Fruit fly (Drosophila melanogaster) whole organism, prepupa: Measurements from ENCODE around the gene CG4101.

Experiments
- CG10631 ChIP-seq: fragments of 200-800 bp; sonication (Bioruptor generic); optimal IDR thresholded peaks from 2 replicates; lab custom pipeline; 2016; ENCODE audit warnings: missing biosample characterization, missing genetic modification characterization
- CG10669 ChIP-seq: fragments of 200-800 bp; sonication (Bioruptor generic); optimal IDR thresholded peaks from 3 replicates; lab custom pipeline; 2018; ENCODE audit warnings: missing biosample characterization, mild to moderate bottlenecking, missing genetic modification characterization, moderate library complexity
- CG11294 ChIP-seq: fragments of 200-800 bp; sonication (Bioruptor generic); IDR thresholded peaks from 2 replicates; pipeline ENCODE4 v1.3.6; 2022; ENCODE audit warnings: missing biosample characterization, missing genetic modification characterization
- CG11762 ChIP-seq: fragments of 200-800 bp; sonication (Bioruptor generic); optimal IDR thresholded peaks from 3 replicates; lab custom pipeline; 2016; ENCODE audit warnings: missing biosample characterization, missing genetic modification characterization; ENCODE audit not compliant: insufficient read depth
- CG32006 ChIP-seq: fragments of 200-800 bp; sonication (Bioruptor generic); optimal IDR thresholded peaks from 3 replicates; lab custom pipeline; 2017; ENCODE audit warnings: missing biosample characterization, mild to moderate bottlenecking, missing genetic modification characterization
- CG3919 ChIP-seq: fragments of 200-800 bp; sonication (Bioruptor generic); optimal IDR thresholded peaks from 3 replicates; lab custom pipeline; 2016; ENCODE audit warnings: missing biosample characterization, missing genetic modification characterization
- CG4318 ChIP-seq: fragments of 200-800 bp; sonication (Bioruptor generic); optimal IDR thresholded peaks from 3 replicates; lab custom pipeline; 2017; ENCODE audit warnings: missing biosample characterization, mild to moderate bottlenecking, missing genetic modification characterization
- CG6163 ChIP-seq: fragments of 200-800 bp; sonication (Bioruptor generic); IDR thresholded peaks from 3 replicates; pipeline ENCODE4 v1.3.6; 2022; ENCODE audit warnings: missing biosample characterization, missing genetic modification characterization
- CG6792 ChIP-seq: fragments of 200-800 bp; sonication (Bioruptor generic); optimal IDR thresholded peaks from 3 replicates; lab custom pipeline; 2016; ENCODE audit warnings: missing biosample characterization, missing genetic modification characterization
- CG7368 ChIP-seq: fragments of 200-800 bp; sonication (Bioruptor generic); optimal IDR thresholded peaks from 3 replicates; lab custom pipeline; 2016; ENCODE audit warnings: missing biosample characterization, missing genetic modification characterization
- CG8119 ChIP-seq: fragments of 200-800 bp; sonication (Bioruptor generic); IDR thresholded peaks from 3 replicates; pipeline ENCODE4 v1.3.6; 2022; ENCODE audit warnings: missing biosample characterization, missing genetic modification characterization
- CG8319 ChIP-seq: fragments of 200-800 bp; sonication (Bioruptor generic); optimal IDR thresholded peaks from 3 replicates; lab custom pipeline; 2016; ENCODE audit warnings: missing biosample characterization, missing genetic modification characterization
- CG9139 ChIP-seq: fragments of 200-800 bp; sonication (Bioruptor generic); optimal IDR thresholded peaks from 3 replicates; lab custom pipeline; 2017; ENCODE audit warnings: missing biosample characterization, mild to moderate bottlenecking, missing genetic modification characterization
- Eip75B ChIP-seq: fragments of 200-800 bp; sonication (Bioruptor generic); optimal IDR thresholded peaks from 3 replicates; lab custom pipeline; 2016; ENCODE audit warnings: missing biosample characterization, missing genetic modification characterization
- Eip78C ChIP-seq: fragments of 200-800 bp; sonication (Bioruptor generic); peaks from one replicate; lab custom pipeline; 2016; ENCODE audit warnings: missing biosample characterization, missing genetic modification characterization
- Eip93F ChIP-seq: fragments of 200-800 bp; sonication (Bioruptor generic); optimal IDR thresholded peaks from 2 replicates; lab custom pipeline; 2016; ENCODE audit warnings: missing biosample characterization, mild to moderate bottlenecking, missing genetic modification characterization
- Ets96B ChIP-seq: fragments of 200-800 bp; optimal IDR thresholded peaks from 2 replicates; lab custom pipeline; 2019; ENCODE audit warnings: missing biosample characterization, mild to moderate bottlenecking, missing genetic modification characterization, moderate library complexity
- Hr38 ChIP-seq: sonication (Bioruptor generic); optimal IDR thresholded peaks from 2 replicates; lab custom pipeline; 2016; ENCODE audit warnings: missing biosample characterization, missing genetic modification characterization
- Hr4 ChIP-seq: fragments of 200-800 bp; sonication (Bioruptor generic); optimal IDR thresholded peaks from 3 replicates; lab custom pipeline; 2016; ENCODE audit warnings: missing biosample characterization, missing genetic modification characterization
- Met ChIP-seq: fragments of 200-800 bp; sonication (Bioruptor generic); optimal IDR thresholded peaks from 3 replicates; lab custom pipeline; 2016; ENCODE audit warnings: missing biosample characterization, missing genetic modification characterization
- OdsH ChIP-seq: fragments of 200-800 bp; sonication (Bioruptor generic); optimal IDR thresholded peaks from 3 replicates; lab custom pipeline; 2016; ENCODE audit warnings: missing biosample characterization, missing genetic modification characterization
- Sox102F ChIP-seq: fragments of 200-800 bp; sonication (Bioruptor generic); optimal IDR thresholded peaks from 2 replicates; lab custom pipeline; 2016; ENCODE audit warnings: missing biosample characterization, mild to moderate bottlenecking, missing genetic modification characterization
- Sox14 ChIP-seq: fragments of 200-800 bp; sonication (Bioruptor generic); optimal IDR thresholded peaks from 3 replicates; lab custom pipeline; 2016; ENCODE audit warnings: missing biosample characterization, missing genetic modification characterization
- Sox15 ChIP-seq: fragments of 200-800 bp; sonication (Bioruptor generic); optimal IDR thresholded peaks from 3 replicates; lab custom pipeline; 2016; ENCODE audit warnings: missing biosample characterization, missing genetic modification characterization
- achi ChIP-seq: fragments of 200-800 bp; sonication (Bioruptor generic); optimal IDR thresholded peaks from 3 replicates; lab custom pipeline; 2016; ENCODE audit warnings: missing biosample characterization, missing genetic modification characterization
- acj6 ChIP-seq: fragments of 200-800 bp; sonication (Bioruptor generic); optimal IDR thresholded peaks from 3 replicates; lab custom pipeline; 2016; ENCODE audit warnings: missing biosample characterization, missing genetic modification characterization
- cyc ChIP-seq: fragments of 200-800 bp; sonication (Bioruptor generic); optimal IDR thresholded peaks from 3 replicates; lab custom pipeline; 2016; ENCODE audit warnings: missing biosample characterization, missing genetic modification characterization
- dac ChIP-seq: fragments of 200-800 bp; sonication (Bioruptor generic); optimal IDR thresholded peaks from 2 replicates; lab custom pipeline; 2017; ENCODE audit warnings: missing biosample characterization, mild to moderate bottlenecking, missing genetic modification characterization
- esn ChIP-seq: fragments of 200-800 bp; sonication (Bioruptor generic); optimal IDR thresholded peaks from 2 replicates; lab custom pipeline; 2016; ENCODE audit warnings: missing biosample characterization, mild to moderate bottlenecking, missing genetic modification characterization, moderate library complexity
- fd59A ChIP-seq: fragments of 200-800 bp; sonication (Bioruptor generic); optimal IDR thresholded peaks from 2 replicates; lab custom pipeline; 2017; ENCODE audit warnings: missing biosample characterization, mild to moderate bottlenecking, missing genetic modification characterization, missing genetic modification reagents
- fd85E ChIP-seq: fragments of 200-800 bp; sonication (Bioruptor generic); optimal IDR thresholded peaks from 3 replicates; lab custom pipeline; 2016; ENCODE audit warnings: missing biosample characterization, missing genetic modification characterization
- lz ChIP-seq: fragments of 200-800 bp; sonication (Bioruptor generic); optimal IDR thresholded peaks from 3 replicates; lab custom pipeline; 2016; ENCODE audit warnings: missing biosample characterization, missing genetic modification characterization
- net ChIP-seq: fragments of 200-800 bp; sonication (Bioruptor generic); optimal IDR thresholded peaks from 3 replicates; lab custom pipeline; 2016; ENCODE audit warnings: missing biosample characterization, missing genetic modification characterization
- salr ChIP-seq, 2 experiments: fragments of 200-800 bp; sonication (Bioruptor generic); optimal IDR thresholded peaks; 3 replicates each; lab custom pipeline; 2016 to 2018; ENCODE audit warnings: missing biosample characterization in 2 of 2, missing genetic modification characterization in 2 of 2, mild to moderate bottlenecking in 1 of 2
- spab ChIP-seq: fragments of 200-800 bp; sonication (Bioruptor generic); optimal IDR thresholded peaks from 2 replicates; lab custom pipeline; 2017; ENCODE audit warnings: missing biosample characterization, mild to moderate bottlenecking, missing genetic modification characterization, missing genetic modification reagents
- topi ChIP-seq: fragments of 200-800 bp; sonication (Bioruptor generic); optimal IDR thresholded peaks from 3 replicates; lab custom pipeline; 2016; ENCODE audit warnings: missing biosample characterization, missing genetic modification characterization
- vri ChIP-seq: fragments of 200-800 bp; sonication (Bioruptor generic); optimal IDR thresholded peaks from 3 replicates; lab custom pipeline; 2016; ENCODE audit warnings: missing biosample characterization, mild to moderate bottlenecking, missing genetic modification characterization

CG4101 gene

dm6 chr3L:16634529-16634928 lies 22.2 kb downstream of the CG4101 start:
- TF ChIP-seq achi (GFP tag; lab: Kevin White, UChicago) (peak; percentile 31), lz (GFP tag; lab: Kevin White, UChicago) (peak; percentile 8), topi (GFP tag; lab: Kevin White, UChicago) (peak; percentile 34), dac (no peak), fd85E (no peak), CG10631 (GFP tag; lab: Kevin White, UChicago) (peak; percentile 28), CG11762 (GFP tag; lab: Kevin White, UChicago) (peak; percentile 16), Eip75B (GFP tag; lab: Kevin White, UChicago) (peak; percentile 33), spab (GFP tag; lab: Kevin White, UChicago) (peak; percentile 16), CG8119 (peak; percentile 23; the same call in 1 of the 3 replicates), Eip93F (GFP tag; lab: Kevin White, UChicago) (no peak), Ets96B (tag; lab: Kevin White, UChicago) (peak; percentile 45), Sox14 (GFP tag; lab: Kevin White, UChicago) (peak; percentile 0), fd59A (GFP tag; lab: Kevin White, UChicago) (no peak), CG3919 (GFP tag; lab: Kevin White, UChicago) (peak; percentile 24), CG10669 (GFP tag; lab: Kevin White, UChicago) (peak; percentile 23), cyc (GFP tag; lab: Kevin White, UChicago) (peak; percentile 21), Sox102F (GFP tag; lab: Kevin White, UChicago) (no peak), CG4318 (no peak), CG6163 (GFP tag; lab: Robert Waterston, UW) (0 out of 3 replicates have a peak, but pooled peaks have one; percentile 13), Hr38 (GFP tag; lab: Kevin White, UChicago) (no peak), CG9139 (GFP tag; lab: Kevin White, UChicago) (no peak), CG6792 (GFP tag; lab: Kevin White, UChicago) (peak; percentile 29), acj6 (GFP tag; lab: Kevin White, UChicago) (peak; percentile 35), CG8319 (GFP tag; lab: Kevin White, UChicago) (peak; percentile 6), Eip78C (peak; percentile 59)

dm6 chr3L:16635566-16636210 lies 23.4 kb downstream of the CG4101 start:
- no peak for TF ChIP-seq fd85E
- peak in 1 of 2 experiments; percentile 11 for TF ChIP-seq salr (GFP tag; optimal IDR thresholded peaks at IDR 0.05; lab: Kevin White, UChicago)
- no peak for TF ChIP-seq CG4318
- no peak for TF ChIP-seq Eip93F (GFP tag; lab: Kevin White, UChicago)
- peak; percentile 4 for TF ChIP-seq achi (GFP tag; lab: Kevin White, UChicago)
- TF ChIP-seq Met (GFP tag; lab: Kevin White, UChicago) = peak; percentile 19
- TF ChIP-seq OdsH (GFP tag; lab: Kevin White, UChicago) = peak; percentile 25
- peak; percentile 52 for TF ChIP-seq Hr4
- TF ChIP-seq Sox15 (GFP tag; lab: Kevin White, UChicago) = no peak
- no peak for TF ChIP-seq lz (GFP tag; lab: Kevin White, UChicago)
- peak; percentile 15 for TF ChIP-seq esn (GFP tag; lab: Kevin White, UChicago)
- TF ChIP-seq topi (GFP tag; lab: Kevin White, UChicago) = peak; percentile 13
- TF ChIP-seq CG7368 (GFP tag; lab: Kevin White, UChicago) = no peak
- peak; percentile 24; the same call in 1 of the 3 replicates for TF ChIP-seq CG6163 (GFP tag; lab: Robert Waterston, UW)
- TF ChIP-seq net = no peak
- no peak for TF ChIP-seq CG11294 (GFP tag; lab: Robert Waterston, UW)
- no peak for TF ChIP-seq vri (GFP tag; lab: Kevin White, UChicago)
- TF ChIP-seq Eip78C = peak; percentile 60
- TF ChIP-seq CG32006 = peak; percentile 51
- TF ChIP-seq CG10631 (GFP tag; lab: Kevin White, UChicago) = peak; percentile 13
